Worm (Caenorhabditis elegans) whole organism, L3 larva: ENCODE measurements around the gene math-16.

Experiments used
- R02D3.7 ChIP-seq: fragments of 150-350 bp; optimal IDR thresholded peaks from 2 replicates; lab custom pipeline; 2014; ENCODE audit warnings: missing biosample characterization, missing genetic modification characterization
- fkh-2 ChIP-seq: fragments of 150-350 bp; optimal IDR thresholded peaks from 2 replicates; lab custom pipeline; 2014; ENCODE audit warnings: missing biosample characterization, missing genetic modification reagents, missing genetic modification characterization
- mml-1 ChIP-seq: fragments of 150-350 bp; sonication (generic microtip); optimal IDR thresholded peaks from 3 replicates; lab custom pipeline; 2014; ENCODE audit warnings: missing biosample characterization, missing genetic modification characterization
- nfya-1 ChIP-seq: sonication (generic microtip); optimal IDR thresholded peaks from 2 replicates; lab custom pipeline; 2017; ENCODE audit warnings: missing genetic modification characterization, mild to moderate bottlenecking, missing compliant biosample characterization, antibody characterized with exemption, moderate library complexity; ENCODE audit not compliant: insufficient read depth
- nhr-11 ChIP-seq: fragments of 150-350 bp; optimal IDR thresholded peaks from 2 replicates; lab custom pipeline; 2014; ENCODE audit warnings: missing biosample characterization, missing genetic modification characterization
- nhr-12 ChIP-seq: fragments of 150-350 bp; optimal IDR thresholded peaks from 2 replicates; lab custom pipeline; 2014; ENCODE audit warnings: missing biosample characterization, missing genetic modification characterization
- nhr-28 ChIP-seq: fragments of 150-350 bp; optimal IDR thresholded peaks from 2 replicates; lab custom pipeline; 2014; ENCODE audit warnings: missing biosample characterization, missing genetic modification characterization
- nhr-77 ChIP-seq: fragments of 150-350 bp; optimal IDR thresholded peaks from 2 replicates; lab custom pipeline; 2014; ENCODE audit warnings: missing biosample characterization, missing genetic modification characterization
- pha-4 ChIP-seq: fragments of 150-350 bp; optimal IDR thresholded peaks from 2 replicates; lab custom pipeline; 2014; ENCODE audit warnings: missing biosample characterization, missing genetic modification reagents, missing genetic modification characterization
- snpc-4 ChIP-seq: fragments of 150-350 bp; optimal IDR thresholded peaks from 2 replicates; lab custom pipeline; 2014; ENCODE audit warnings: missing biosample characterization, missing genetic modification characterization
- unc-62 ChIP-seq: fragments of 150-350 bp; sonication (generic microtip); optimal IDR thresholded peaks from 4 replicates; lab custom pipeline; 2014; ENCODE audit warnings: missing biosample characterization, missing genetic modification reagents, missing genetic modification characterization
- ztf-11 ChIP-seq: fragments of 150-350 bp; optimal IDR thresholded peaks from 2 replicates; lab custom pipeline; 2014; ENCODE audit warnings: missing biosample characterization, missing genetic modification characterization

- TF ChIP-seq snpc-4 (tag; lab: Kevin White, UChicago) = no peak
- TF ChIP-seq nhr-11 (tag; lab: Kevin White, UChicago) = no peak
- TF ChIP-seq nhr-77 (tag; lab: Kevin White, UChicago) = no peak
- TF ChIP-seq nhr-12 = no peak
- TF ChIP-seq pha-4 (tag; lab: Kevin White, UChicago) = no peak
- no peak for TF ChIP-seq R02D3.7 (tag; lab: Kevin White, UChicago)
- TF ChIP-seq nhr-28 (tag; lab: Kevin White, UChicago) = no peak
- no peak for TF ChIP-seq ztf-11
- TF ChIP-seq nfya-1 (tag; lab: Kevin White, UChicago) = no peak
- TF ChIP-seq unc-62 (GFP tag; lab: Kevin White, UChicago) = no peak
- TF ChIP-seq mml-1 (tag; lab: Kevin White, UChicago) = no peak
- TF ChIP-seq fkh-2 (tag; lab: Kevin White, UChicago) = no peak
Observed at ce11 chrII:1895278-1895677, 16.7 kb upstream of the math-16 start, which contains the start of gene C46F9.5.
